Worm (Caenorhabditis elegans) whole organism, young adult: ENCODE measurements around the gene R08D7.7.

Source experiments
- B0336.3 ChIP-seq: fragments of 200-800 bp; sonication (Bioruptor generic); IDR thresholded peaks from 2 replicates; pipeline ENCODE4 v1.3.6; 2022; ENCODE audit warnings: missing genetic modification characterization, missing compliant biosample characterization
- C06A6.2 ChIP-seq: fragments of 200-800 bp; sonication (Bioruptor generic); conservative IDR thresholded peaks from 2 replicates; pipeline ENCODE4 v1.3.6; 2022; ENCODE audit warnings: missing genetic modification characterization, missing compliant biosample characterization
- F33H1.4 ChIP-seq: fragments of 200-800 bp; sonication (Bioruptor generic); IDR thresholded peaks from 2 replicates; pipeline ENCODE4 v1.3.6; 2022; ENCODE audit warnings: missing genetic modification reagents, missing genetic modification characterization, missing compliant biosample characterization
- F49E8.2 ChIP-seq: sonication (generic microtip); optimal IDR thresholded peaks from 3 replicates; lab custom pipeline; 2017; ENCODE audit warnings: missing genetic modification characterization, mild to moderate bottlenecking, missing compliant biosample characterization, antibody characterized with exemption, moderate library complexity; ENCODE audit not compliant: insufficient read depth
- F57A8.1 ChIP-seq: fragments of 200-800 bp; sonication (Bioruptor generic); optimal IDR thresholded peaks from 2 replicates; lab custom pipeline; 2018; ENCODE audit warnings: mild to moderate bottlenecking, missing genetic modification characterization, moderate library complexity, missing compliant biosample characterization
- F57C9.4 ChIP-seq: sonication (generic microtip); optimal IDR thresholded peaks from 2 replicates; lab custom pipeline; 2017; ENCODE audit warnings: mild to moderate bottlenecking, missing genetic modification characterization, missing compliant biosample characterization
- K12H6.12 ChIP-seq: fragments of 200-800 bp; sonication (Bioruptor generic); optimal IDR thresholded peaks from 2 replicates; lab custom pipeline; 2018; ENCODE audit warnings: mild to moderate bottlenecking, missing genetic modification characterization, missing compliant biosample characterization
- Y53G8AR.9 ChIP-seq: fragments of 200-800 bp; sonication (Bioruptor generic); conservative IDR thresholded peaks from 2 replicates; pipeline ENCODE4 v1.3.6; 2022; ENCODE audit warnings: missing genetic modification reagents, missing genetic modification characterization, missing compliant biosample characterization
- Y56A3A.18 ChIP-seq: fragments of 200-800 bp; sonication (Bioruptor generic); IDR thresholded peaks from 2 replicates; pipeline ENCODE4 v1.3.6; 2022; ENCODE audit warnings: missing genetic modification reagents, missing genetic modification characterization, missing compliant biosample characterization
- Y79H2A.3 ChIP-seq: fragments of 200-800 bp; sonication (Bioruptor generic); conservative IDR thresholded peaks from 2 replicates; pipeline ENCODE4 v1.3.6; 2022; ENCODE audit warnings: missing genetic modification reagents, missing genetic modification characterization, missing compliant biosample characterization
- Y95B8A.8 ChIP-seq: fragments of 200-800 bp; sonication (Bioruptor generic); IDR thresholded peaks from 2 replicates; pipeline ENCODE4 v1.3.6; 2022; ENCODE audit warnings: missing genetic modification reagents, missing genetic modification characterization, missing compliant biosample characterization
- ZK185.1 ChIP-seq: sonication (generic microtip); optimal IDR thresholded peaks from 2 replicates; lab custom pipeline; 2016; ENCODE audit warnings: mild to moderate bottlenecking, missing genetic modification characterization, missing compliant biosample characterization; ENCODE audit not compliant: poor library complexity, severe bottlenecking
- ama-1 ChIP-seq, 3 experiments: fragments of 150-350 bp in 1 of 3; sonication (generic microtip) in 2 of 3; optimal IDR thresholded peaks; 2 replicates each; lab custom pipeline; 2014 to 2018; ENCODE audit warnings: missing biosample characterization in 2 of 3, missing genetic modification characterization in 2 of 3, missing genetic modification reagents in 2 of 3
- athp-1 ChIP-seq: sonication (generic microtip); optimal IDR thresholded peaks from 2 replicates; lab custom pipeline; 2017; ENCODE audit warnings: mild to moderate bottlenecking, missing genetic modification characterization, missing compliant biosample characterization
- attf-6 ChIP-seq: fragments of 200-800 bp; sonication (Bioruptor generic); IDR thresholded peaks from 2 replicates; pipeline ENCODE4 v1.3.6; 2022; ENCODE audit warnings: missing genetic modification reagents, missing genetic modification characterization, missing compliant biosample characterization
- ccch-3 ChIP-seq: fragments of 200-800 bp; sonication (Bioruptor generic); optimal IDR thresholded peaks from 2 replicates; lab custom pipeline; 2018; ENCODE audit warnings: mild to moderate bottlenecking, missing genetic modification characterization, missing compliant biosample characterization
- cebp-1 ChIP-seq, 2 experiments: fragments of 200-800 bp in 1 of 2; sonication (Bioruptor generic) in 1 of 2; sonication (generic microtip) in 1 of 2; IDR thresholded peaks in 1 of 2; optimal IDR thresholded peaks in 1 of 2; 2 replicates each; pipeline versions ENCODE4 v1.3.6 to Lab custom; 2017 to 2022; ENCODE audit warnings: missing compliant biosample characterization in 2 of 2, missing genetic modification characterization in 2 of 2, mild to moderate bottlenecking in 1 of 2, missing genetic modification reagents in 1 of 2, moderate library complexity in 1 of 2
- ceh-100 ChIP-seq: fragments of 200-800 bp; sonication (Bioruptor generic); IDR thresholded peaks from 2 replicates; pipeline ENCODE4 v1.3.6; 2022; ENCODE audit warnings: missing genetic modification reagents, missing genetic modification characterization, missing compliant biosample characterization
- ceh-27 ChIP-seq: fragments of 200-800 bp; sonication (Bioruptor generic); optimal IDR thresholded peaks from 2 replicates; lab custom pipeline; 2018; ENCODE audit warnings: mild to moderate bottlenecking, missing genetic modification characterization, moderate library complexity, missing compliant biosample characterization
- ceh-91 ChIP-seq: fragments of 200-800 bp; sonication (Bioruptor generic); IDR thresholded peaks from 2 replicates; pipeline ENCODE4 v1.3.6; 2022; ENCODE audit warnings: missing genetic modification reagents, missing genetic modification characterization, missing compliant biosample characterization
- chd-7 ChIP-seq: sonication (generic microtip); optimal IDR thresholded peaks from 2 replicates; lab custom pipeline; 2016; ENCODE audit warnings: mild to moderate bottlenecking, missing genetic modification characterization, moderate library complexity, missing compliant biosample characterization
- ekl-4 ChIP-seq: fragments of 200-800 bp; sonication (Bioruptor generic); IDR thresholded peaks from 2 replicates; pipeline ENCODE4 v1.3.6; 2022; ENCODE audit warnings: missing genetic modification reagents, missing genetic modification characterization, missing compliant biosample characterization
- hlh-12 ChIP-seq: sonication (generic microtip); optimal IDR thresholded peaks from 2 replicates; lab custom pipeline; 2016; ENCODE audit warnings: missing genetic modification characterization, missing compliant biosample characterization
- hmg-1.2 ChIP-seq: fragments of 200-800 bp; sonication (Bioruptor generic); IDR thresholded peaks from 2 replicates; pipeline ENCODE4 v1.3.6; 2022; ENCODE audit warnings: missing genetic modification reagents, missing genetic modification characterization, missing compliant biosample characterization
- hsf-1 ChIP-seq: fragments of 200-800 bp; sonication (Bioruptor generic); IDR thresholded peaks from 2 replicates; pipeline ENCODE4 v1.3.6; 2022; ENCODE audit warnings: missing genetic modification reagents, missing genetic modification characterization, missing compliant biosample characterization
- lin-35 ChIP-seq, 3 experiments: fragments of 150-350 bp in 2 of 3; sonication (generic microtip) in 1 of 3; optimal IDR thresholded peaks; 2 replicates each; lab custom pipeline; 2014 to 2018; ENCODE audit warnings: missing biosample characterization in 3 of 3, missing genetic modification characterization in 3 of 3, missing genetic modification reagents in 3 of 3
- lin-40 ChIP-seq: sonication (generic microtip); optimal IDR thresholded peaks from 2 replicates; lab custom pipeline; 2016; ENCODE audit warnings: missing genetic modification characterization, mild to moderate bottlenecking, missing compliant biosample characterization, missing genotype, missing genetic modification reagents
- lin-54 ChIP-seq: fragments of 200-800 bp; sonication (Bioruptor generic); optimal IDR thresholded peaks from 2 replicates; lab custom pipeline; 2018; ENCODE audit warnings: mild to moderate bottlenecking, missing genetic modification characterization, missing compliant biosample characterization
- lir-1 ChIP-seq: fragments of 200-800 bp; sonication (Bioruptor generic); conservative IDR thresholded peaks from 2 replicates; pipeline ENCODE4 v1.3.6; 2022; ENCODE audit warnings: missing genetic modification reagents, missing genetic modification characterization, missing compliant biosample characterization
- lsl-1 ChIP-seq: fragments of 200-800 bp; sonication (Bioruptor generic); optimal IDR thresholded peaks from 2 replicates; lab custom pipeline; 2018; ENCODE audit warnings: mild to moderate bottlenecking, missing genetic modification characterization, moderate library complexity, missing compliant biosample characterization
- madf-3 ChIP-seq: fragments of 200-800 bp; sonication (Bioruptor generic); IDR thresholded peaks from 2 replicates; pipeline ENCODE4 v1.3.6; 2022; ENCODE audit warnings: missing genetic modification reagents, missing genetic modification characterization, missing compliant biosample characterization
- mxl-1 ChIP-seq: sonication (generic microtip); optimal IDR thresholded peaks from 2 replicates; lab custom pipeline; 2016; ENCODE audit warnings: missing genetic modification characterization, missing compliant biosample characterization
- nfyb-1 ChIP-seq: fragments of 200-800 bp; sonication (Bioruptor generic); IDR thresholded peaks from 2 replicates; pipeline ENCODE4 v1.3.6; 2022; ENCODE audit warnings: missing genetic modification reagents, missing genetic modification characterization, missing compliant biosample characterization
- nhr-27 ChIP-seq: fragments of 200-800 bp; sonication (Bioruptor generic); optimal IDR thresholded peaks from 2 replicates; lab custom pipeline; 2018; ENCODE audit warnings: mild to moderate bottlenecking, missing genetic modification characterization, moderate library complexity, missing compliant biosample characterization
- rcor-1 ChIP-seq: fragments of 200-800 bp; sonication (Bioruptor generic); IDR thresholded peaks from 2 replicates; pipeline ENCODE4 v1.3.6; 2022; ENCODE audit warnings: missing genetic modification reagents, missing genetic modification characterization, missing compliant biosample characterization
- rpc-1 ChIP-seq, 2 experiments: fragments of 150-350 bp in 1 of 2; sonication (generic microtip) in 1 of 2; optimal IDR thresholded peaks; 2 replicates each; lab custom pipeline; 2014 to 2018; ENCODE audit warnings: missing biosample characterization in 1 of 2, missing genetic modification characterization in 1 of 2, missing genetic modification reagents in 1 of 2, missing genotype in 1 of 2
- snpc-3.4 ChIP-seq: sonication (generic microtip); optimal IDR thresholded peaks from 2 replicates; lab custom pipeline; 2017; ENCODE audit warnings: missing genetic modification characterization, mild to moderate bottlenecking, missing compliant biosample characterization, antibody characterized with exemption, moderate library complexity, missing genotype, missing genetic modification reagents
- somi-1 ChIP-seq: fragments of 200-800 bp; sonication (Bioruptor generic); optimal IDR thresholded peaks from 2 replicates; lab custom pipeline; 2018; ENCODE audit warnings: mild to moderate bottlenecking, missing genetic modification characterization, missing compliant biosample characterization
- xnd-1 ChIP-seq: sonication (generic microtip); optimal IDR thresholded peaks from 2 replicates; lab custom pipeline; 2016; ENCODE audit warnings: missing genotype, missing genetic modification reagents, missing genetic modification characterization, missing compliant biosample characterization
- zim-3 ChIP-seq: sonication (generic microtip); optimal IDR thresholded peaks from 2 replicates; lab custom pipeline; 2017; ENCODE audit warnings: mild to moderate bottlenecking, missing genetic modification characterization, moderate library complexity, missing compliant biosample characterization
- ztf-6 ChIP-seq: fragments of 200-800 bp; sonication (Bioruptor generic); IDR thresholded peaks from 2 replicates; pipeline ENCODE4 v1.3.6; 2022; ENCODE audit warnings: missing genetic modification reagents, missing genetic modification characterization, missing compliant biosample characterization

R08D7.7 gene

ce11 chrIII:8974835-8975234 lies 15.0 kb upstream of the R08D7.7 start (continued):
- TF ChIP-seq ceh-27 (GFP tag; lab: Kevin White, UChicago) = no peak
- no peak for TF ChIP-seq hlh-12 (tag; lab: Kevin White, UChicago)
- no peak for TF ChIP-seq xnd-1 (tag; lab: Kevin White, UChicago)
- no peak for TF ChIP-seq lsl-1 (GFP tag; lab: Kevin White, UChicago)
- TF ChIP-seq F57A8.1 (GFP tag; lab: Kevin White, UChicago) = no peak
- TF ChIP-seq hsf-1 = peak; percentile 47; the same call in 1 of the 2 replicates
- no peak for TF ChIP-seq ceh-100 (GFP tag; lab: Robert Waterston, UW)
- TF ChIP-seq snpc-3.4 (tag; lab: Kevin White, UChicago) = no peak
- no peak for TF ChIP-seq ceh-91 (GFP tag; lab: Robert Waterston, UW)
- peak; percentile 38 for TF ChIP-seq somi-1 (GFP tag; lab: Kevin White, UChicago)
- TF ChIP-seq Y56A3A.18 (GFP tag; lab: Robert Waterston, UW) = peak; percentile 45; the same call in 1 of the 2 replicates
- no peak for TF ChIP-seq ccch-3 (GFP tag; lab: Kevin White, UChicago)
- TF ChIP-seq F49E8.2 = no peak
- TF ChIP-seq Y79H2A.3 = 0 out of 2 replicates have a peak, but pooled peaks have one; percentile 7

DNA sequence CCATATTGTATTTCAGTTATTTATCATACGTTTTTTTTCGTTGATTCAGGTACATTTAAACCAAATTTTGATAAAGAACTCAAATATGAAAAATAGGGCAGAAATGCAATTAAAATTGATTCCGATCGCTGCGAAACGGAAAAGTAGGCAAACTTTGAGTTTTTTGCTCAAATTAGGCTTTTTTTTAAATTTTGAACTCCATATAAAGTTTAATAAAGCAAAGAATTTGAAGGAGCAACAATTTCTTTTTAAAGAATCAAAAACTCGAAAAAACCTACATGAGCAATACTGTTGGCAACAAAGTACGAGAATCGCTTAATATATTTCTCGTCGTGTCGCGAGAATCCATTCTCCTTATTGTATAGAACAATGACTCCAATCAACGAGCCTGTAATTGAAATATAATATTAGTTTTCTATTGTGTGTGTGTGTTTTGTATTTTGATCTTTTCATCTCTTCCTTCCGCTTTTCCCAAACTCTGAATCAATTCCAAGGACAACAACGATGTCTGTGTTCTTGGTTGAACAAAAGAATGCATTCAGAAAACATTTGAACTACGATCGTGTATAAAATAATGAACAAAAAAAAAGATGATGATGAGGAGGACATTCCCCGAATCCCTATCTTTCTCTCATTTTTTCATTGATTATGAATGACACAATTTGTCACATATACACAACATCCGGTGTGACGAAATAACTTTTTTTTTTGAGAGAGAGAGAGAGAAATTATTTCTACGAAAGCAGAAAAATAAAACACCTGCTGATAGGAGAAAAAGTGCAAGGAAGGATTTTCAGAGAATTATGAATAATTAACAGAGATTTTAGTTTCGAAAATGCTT lies 11.1 kb upstream of the R08D7.7 start:
- peak; percentile 9 for TF ChIP-seq ZK185.1 (tag; lab: Kevin White, UChicago)
- no peak for TF ChIP-seq F33H1.4
- peak; percentile 20 for TF ChIP-seq K12H6.12 (tag; lab: Kevin White, UChicago)
- peak; percentile 34; the same call in 1 of the 2 replicates for TF ChIP-seq nfyb-1 (GFP tag; lab: Robert Waterston, UW)
- 0 out of 2 replicates have a peak, but pooled peaks have one; percentile 21 for TF ChIP-seq Y53G8AR.9 (GFP tag; lab: Robert Waterston, UW)
- no peak for TF ChIP-seq lin-54
- TF ChIP-seq rcor-1 (GFP tag; lab: Robert Waterston, UW) = 0 out of 2 replicates have a peak, but pooled peaks have one; percentile 7
- peak; percentile 53; the same call in 1 of the 2 replicates for TF ChIP-seq ekl-4
- TF ChIP-seq lin-35 (GFP tag; optimal IDR thresholded peaks at IDR 0.05; lab: Kevin White, UChicago) = peak in 1 of 3 experiments; percentile 31
- no peak for TF ChIP-seq hmg-1.2 (GFP tag; lab: Robert Waterston, UW)
- peak; percentile 29 for TF ChIP-seq zim-3
- TF ChIP-seq lin-40 (tag; lab: Kevin White, UChicago) = peak; percentile 9
- peak; percentile 52 for TF ChIP-seq chd-7 (tag; lab: Kevin White, UChicago)
- TF ChIP-seq hsf-1 = 0 out of 2 replicates have a peak, but pooled peaks have one; percentile 31
- peak; percentile 33; the same call in 1 of the 2 replicates for TF ChIP-seq cebp-1 (GFP tag; IDR thresholded peaks at IDR 0.05; lab: Robert Waterston, UW)
- TF ChIP-seq cebp-1 (tag; optimal IDR thresholded peaks at IDR 0.05; lab: Kevin White, UChicago) = peak; percentile 71
- no peak for TF ChIP-seq ztf-6 (GFP tag; lab: Robert Waterston, UW)
- no peak for TF ChIP-seq ama-1 (optimal IDR thresholded peaks at IDR 0.05; lab: Kevin White, UChicago)
- TF ChIP-seq ama-1 (GFP tag; optimal IDR thresholded peaks at IDR 0.05; lab: Kevin White, UChicago) = no peak
- 0 out of 2 replicates have a peak, but pooled peaks have one; percentile 22 for TF ChIP-seq Y95B8A.8 (GFP tag; lab: Robert Waterston, UW)
- TF ChIP-seq, all 124 proteins: peak for 13

ce11 chrIII:8980892-8981291 lies 9.0 kb upstream of the R08D7.7 start:
- TF ChIP-seq B0336.3 (GFP tag; lab: Robert Waterston, UW) (no peak), ccch-3 (GFP tag; lab: Kevin White, UChicago) (no peak), lir-1 (no peak), attf-6 (no peak), nhr-27 (tag; lab: Kevin White, UChicago) (no peak), hlh-12 (tag; lab: Kevin White, UChicago) (no peak), rpc-1 (optimal IDR thresholded peaks at IDR 0.05; lab: Kevin White, UChicago) (no peak), rpc-1 (tag; optimal IDR thresholded peaks at IDR 0.05; lab: Kevin White, UChicago) (no peak), F57C9.4 (tag; lab: Kevin White, UChicago) (no peak), ceh-100 (GFP tag; lab: Robert Waterston, UW) (no peak), ZK185.1 (tag; lab: Kevin White, UChicago) (no peak), madf-3 (no peak), mxl-1 (tag; lab: Kevin White, UChicago) (no peak), K12H6.12 (tag; lab: Kevin White, UChicago) (no peak), C06A6.2 (GFP tag; lab: Robert Waterston, UW) (no peak), athp-1 (tag; lab: Kevin White, UChicago) (no peak)
